Worm (Caenorhabditis elegans): ENCODE measurements around the gene clec-183.
"Not testable (repeated sequence)": the region's sequence is repeated elsewhere in the genome, so short reads cannot be mapped to it uniquely, and the experiment has no call there.

The clec-183 gene

DNA sequence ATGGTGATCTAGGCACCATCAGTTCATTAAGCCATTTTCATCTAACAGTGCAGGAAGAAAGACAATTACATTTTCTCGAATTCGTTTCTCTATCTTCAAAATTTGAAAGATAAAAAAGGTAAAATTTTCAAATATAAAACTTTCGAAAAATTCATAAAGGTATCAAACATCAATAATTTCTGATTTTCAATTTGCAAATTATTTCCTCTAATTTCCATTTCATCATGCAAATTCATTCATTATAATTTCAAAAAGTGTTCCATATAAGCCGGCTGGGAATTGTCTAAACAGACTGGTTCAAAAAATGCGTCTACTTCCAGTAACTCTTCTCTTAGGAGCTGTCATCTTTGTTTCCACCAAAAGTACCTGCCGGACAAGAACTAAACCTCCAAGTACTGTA lies at the start of gene clec-183:
Gene clec-183, plus strand, starts transcription at position 301 of the 400 bp plus-strand sequence.
- TF ChIP-seq unc-62 (GFP tag; optimal IDR thresholded peaks at IDR 0.05) = no peak

DNA sequence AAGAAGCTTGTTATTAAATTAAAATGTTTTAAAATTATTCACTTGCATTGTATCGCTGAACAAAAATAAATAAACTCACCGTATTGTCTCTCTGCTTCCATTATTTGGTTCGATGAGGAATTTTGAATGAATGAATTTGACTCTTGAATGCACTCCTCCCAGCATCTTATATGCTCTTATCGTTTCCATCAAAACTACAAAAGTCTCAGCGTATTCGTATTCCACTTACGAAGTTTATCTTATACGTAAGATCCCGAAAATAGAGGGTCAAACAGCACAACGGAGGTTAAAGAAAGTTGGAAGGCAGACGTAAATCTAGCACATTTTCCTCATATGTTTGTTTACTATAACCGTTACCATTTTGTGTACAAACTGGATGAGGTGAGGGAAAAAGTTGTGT lies 41.5 kb upstream of the clec-183 start, which contains the start of gene nhr-267:
Gene nhr-267, minus strand, starts transcription at position 101 of the 400 bp plus-strand sequence.
- not testable (repeated sequence) for TF ChIP-seq unc-62 (GFP tag; optimal IDR thresholded peaks at IDR 0.05)

DNA sequence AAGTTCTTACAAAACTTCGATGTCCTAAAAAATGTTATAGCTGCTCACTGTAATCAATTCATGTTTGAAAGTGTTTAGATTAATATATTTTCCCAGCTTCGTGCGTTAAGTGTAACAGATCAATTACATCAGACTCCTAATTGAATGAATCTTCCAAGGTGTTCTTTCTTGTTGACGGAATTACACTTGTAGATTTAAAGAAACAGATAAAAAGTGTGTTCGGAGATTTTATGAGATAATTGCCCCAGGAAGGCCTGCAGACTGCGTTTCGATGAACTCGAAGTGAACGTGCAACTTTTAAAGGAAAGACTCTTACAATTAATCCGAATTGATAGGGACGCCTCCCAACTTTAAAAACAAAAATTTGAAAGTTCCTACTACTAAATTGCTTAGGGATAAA lies 38.2 kb upstream of the clec-183 start:
- no peak for TF ChIP-seq unc-62 (GFP tag; optimal IDR thresholded peaks at IDR 0.05)

DNA sequence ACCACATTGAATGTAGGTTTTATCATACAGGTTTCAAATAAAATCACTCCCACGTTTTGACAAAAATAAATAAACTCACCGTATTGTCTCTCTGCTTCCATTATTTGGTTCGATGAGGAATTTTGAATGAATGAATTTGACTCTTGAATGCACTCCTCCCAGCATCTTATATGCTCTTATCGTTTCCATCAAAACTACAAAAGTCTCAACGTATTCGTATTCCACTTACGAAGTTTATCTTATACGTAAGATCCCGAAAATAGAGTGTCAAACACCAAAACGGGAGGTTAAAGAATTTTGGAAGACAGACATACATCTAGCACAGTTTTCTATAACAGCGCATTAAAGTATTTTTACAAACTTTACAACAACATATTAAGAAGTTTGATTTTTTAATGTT lies 34.0 kb upstream of the clec-183 start, which contains the start of gene nhr-264:
Gene nhr-264, minus strand, starts transcription at position 101 of the 400 bp plus-strand sequence.
- TF ChIP-seq unc-62 (GFP tag; optimal IDR thresholded peaks at IDR 0.05) = not testable (repeated sequence)

DNA sequence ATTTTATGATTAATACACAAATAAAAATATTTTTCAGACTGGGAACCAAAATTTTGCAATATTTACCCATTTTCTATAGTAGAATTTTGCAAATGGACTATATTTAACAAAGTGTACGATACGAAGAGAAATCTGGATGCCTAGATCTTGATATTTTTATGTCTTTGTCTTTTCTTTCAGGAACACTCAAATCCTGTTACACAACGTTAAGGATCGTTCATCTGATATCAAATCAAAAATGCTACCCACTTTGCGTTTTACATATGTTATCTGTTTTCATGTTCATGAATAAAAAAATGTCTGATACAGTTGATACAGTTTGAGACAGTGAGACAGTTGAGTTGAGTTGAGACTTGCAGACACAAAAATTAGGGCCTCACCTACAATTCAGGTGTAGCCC lies 31.5 kb upstream of the clec-183 start, which contains the start of gene F49C12.1:
Gene F49C12.1, minus strand, starts transcription at position 70 of the 400 bp plus-strand sequence.
- no peak for TF ChIP-seq unc-62 (GFP tag; optimal IDR thresholded peaks at IDR 0.05)

DNA sequence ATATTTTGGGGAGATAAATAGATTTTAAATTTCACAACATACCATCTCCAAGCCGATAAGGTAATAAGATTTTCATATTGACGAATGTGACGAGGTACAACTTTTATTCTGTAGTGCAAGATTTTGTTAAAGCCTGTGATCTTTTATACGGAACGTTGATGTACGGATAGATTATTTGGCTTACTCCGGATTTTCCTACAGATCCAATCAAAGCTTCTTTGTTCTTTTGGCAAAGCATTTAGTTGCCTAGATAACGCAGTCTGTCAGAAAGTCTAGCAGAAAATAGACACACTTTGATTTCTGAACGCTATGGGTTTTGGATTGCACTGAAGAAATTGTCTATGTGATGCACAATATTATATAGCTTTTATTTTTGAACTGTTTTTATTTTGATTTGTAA lies 28.7 kb upstream of the clec-183 start, which contains the start of gene F49C12.2:
Gene F49C12.2, minus strand, starts transcription at position 101 of the 400 bp plus-strand sequence.
- no peak for TF ChIP-seq unc-62 (GFP tag; optimal IDR thresholded peaks at IDR 0.05)

DNA sequence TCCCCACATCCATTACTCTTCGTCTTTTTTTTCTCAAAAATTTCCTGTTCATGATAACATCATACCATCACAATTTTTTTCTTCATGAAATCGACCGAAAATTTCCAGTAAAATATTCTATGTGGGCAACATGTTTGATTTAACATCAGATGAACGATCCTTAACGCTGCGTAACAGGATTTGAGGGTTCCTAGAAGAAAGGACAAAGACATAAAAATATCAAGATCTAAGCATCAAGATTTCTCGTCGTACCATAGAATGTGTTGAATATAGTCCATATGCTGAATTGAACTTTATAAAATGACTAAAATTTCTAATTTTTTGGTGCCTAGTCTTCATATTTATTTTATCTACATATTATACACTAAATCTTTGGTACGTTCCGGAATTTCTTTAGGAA lies 27.7 kb upstream of the clec-183 start, which contains the start of gene F49C12.3:
Gene F49C12.3, plus strand, starts transcription at position 301 of the 400 bp plus-strand sequence.
- no peak for TF ChIP-seq unc-62 (GFP tag; optimal IDR thresholded peaks at IDR 0.05)

DNA sequence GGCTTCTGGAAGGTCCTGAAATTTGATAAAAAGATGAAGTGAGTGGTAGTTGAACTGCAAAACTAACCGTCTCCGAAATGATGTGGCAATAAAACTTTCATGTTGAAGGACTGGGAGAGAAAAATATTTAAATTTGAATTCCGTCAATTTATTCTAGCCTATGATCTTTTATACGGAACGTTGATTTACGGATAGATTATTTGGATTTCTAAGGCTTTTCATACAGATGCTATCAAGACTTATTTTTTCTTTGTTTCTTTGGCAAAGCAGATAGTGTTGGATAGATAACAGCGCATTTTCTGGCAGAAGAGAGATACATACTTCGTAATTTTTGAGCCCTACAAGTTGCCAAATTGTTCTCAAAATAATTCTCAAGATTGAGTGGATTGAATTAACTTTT lies 23.8 kb upstream of the clec-183 start, which contains the start of gene F49C12.4:
Gene F49C12.4, minus strand, starts transcription at position 101 of the 400 bp plus-strand sequence.
- no peak for TF ChIP-seq unc-62 (GFP tag; optimal IDR thresholded peaks at IDR 0.05)

DNA sequence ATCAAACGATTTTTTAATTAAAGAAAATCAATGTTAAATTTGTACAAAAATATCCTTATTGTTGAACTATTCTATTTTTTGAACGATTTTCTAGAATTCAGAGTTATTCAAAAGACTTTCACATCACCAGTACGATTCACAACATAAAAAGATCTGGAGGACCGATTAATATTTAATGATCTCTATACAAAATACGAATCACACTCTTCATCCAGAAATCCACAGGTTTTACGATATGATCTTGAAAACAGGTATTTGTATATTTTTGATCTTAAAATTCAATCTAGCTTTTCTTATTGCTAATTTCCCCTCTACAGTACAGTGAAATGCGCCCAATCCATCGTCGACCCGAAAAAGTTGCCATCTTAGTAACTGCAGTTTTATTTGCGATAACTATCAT lies 23.2 kb upstream of the clec-183 start, which contains the start of gene F49C12.5:
Gene F49C12.5, plus strand, starts transcription at position 301 of the 400 bp plus-strand sequence.
- TF ChIP-seq unc-62 (GFP tag; optimal IDR thresholded peaks at IDR 0.05) = no peak

DNA sequence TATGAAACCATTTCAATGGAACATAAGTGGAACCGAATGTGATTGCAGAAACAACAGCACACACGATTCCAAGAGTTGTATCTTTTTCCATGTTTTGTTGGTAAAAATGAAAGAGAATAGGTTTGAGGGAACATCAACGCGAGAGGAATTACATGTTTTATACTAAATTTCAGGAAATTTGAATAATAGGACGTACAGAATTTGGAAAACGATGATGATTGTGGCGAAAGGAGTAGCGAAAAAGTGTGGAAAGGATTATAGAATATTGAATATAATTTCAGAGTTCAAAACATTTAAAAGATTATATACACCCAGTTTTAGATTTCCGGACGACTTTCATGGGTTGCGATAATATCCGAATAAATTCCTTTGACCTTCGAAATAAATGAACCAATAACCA lies 18.8 kb upstream of the clec-183 start, which contains the start of gene F49C12.6:
Gene F49C12.6, minus strand, starts transcription at position 101 of the 400 bp plus-strand sequence.
- no peak for TF ChIP-seq unc-62 (GFP tag; optimal IDR thresholded peaks at IDR 0.05)

DNA sequence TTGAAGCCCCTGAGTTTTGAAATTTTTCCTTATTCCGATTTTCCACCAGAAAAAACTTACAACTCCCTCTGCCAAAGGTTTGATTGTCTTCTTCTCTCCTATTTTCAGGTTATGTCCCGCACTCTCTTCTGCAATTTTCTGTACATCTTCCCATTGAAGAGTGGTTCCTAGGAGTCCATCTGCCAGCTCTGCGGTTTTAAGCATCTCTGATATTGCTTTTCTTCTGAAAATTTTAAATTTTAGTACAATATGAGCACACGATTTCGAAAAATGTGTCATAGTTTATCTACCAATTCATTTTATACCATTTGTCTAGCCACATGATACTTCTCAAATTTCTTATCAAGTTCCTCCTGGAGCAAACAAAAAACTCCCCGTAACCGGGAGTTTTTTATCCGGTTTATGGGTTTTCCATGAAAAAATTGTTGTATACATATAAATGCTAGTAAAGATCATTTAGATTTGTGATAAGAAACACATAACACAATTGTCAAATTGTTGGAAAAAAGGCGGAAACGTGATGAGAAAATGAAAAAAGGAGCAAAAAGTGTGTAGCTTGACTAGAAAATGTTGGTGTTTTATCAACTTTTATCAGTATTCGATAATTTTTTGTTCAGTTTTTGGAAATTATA lies 16.8 kb upstream of the clec-183 start:
- no peak for TF ChIP-seq unc-62 (GFP tag; optimal IDR thresholded peaks at IDR 0.05)

DNA sequence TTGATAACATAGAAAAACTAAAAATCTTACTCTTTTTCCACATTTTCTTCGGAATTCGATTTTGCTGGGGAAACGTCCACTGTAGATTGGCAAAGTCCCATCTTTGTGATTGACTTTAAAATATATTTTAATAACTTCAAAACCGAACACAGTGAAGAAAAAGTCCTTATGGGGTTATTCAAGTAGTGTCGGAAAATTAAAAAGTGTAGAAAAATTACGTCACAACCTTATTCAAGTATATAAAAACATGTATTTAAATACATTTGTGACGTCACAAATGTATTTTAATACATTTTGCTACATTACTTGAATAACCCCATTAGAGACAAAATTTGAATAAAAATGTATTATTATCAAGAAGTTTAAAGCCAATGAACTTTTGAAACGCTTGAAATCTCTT lies 15.0 kb upstream of the clec-183 start, which contains the start of gene F49C12.7:
Gene F49C12.7, minus strand, starts transcription at position 101 of the 400 bp plus-strand sequence.
- TF ChIP-seq unc-62 (GFP tag; optimal IDR thresholded peaks at IDR 0.05) = not testable (repeated sequence)

DNA sequence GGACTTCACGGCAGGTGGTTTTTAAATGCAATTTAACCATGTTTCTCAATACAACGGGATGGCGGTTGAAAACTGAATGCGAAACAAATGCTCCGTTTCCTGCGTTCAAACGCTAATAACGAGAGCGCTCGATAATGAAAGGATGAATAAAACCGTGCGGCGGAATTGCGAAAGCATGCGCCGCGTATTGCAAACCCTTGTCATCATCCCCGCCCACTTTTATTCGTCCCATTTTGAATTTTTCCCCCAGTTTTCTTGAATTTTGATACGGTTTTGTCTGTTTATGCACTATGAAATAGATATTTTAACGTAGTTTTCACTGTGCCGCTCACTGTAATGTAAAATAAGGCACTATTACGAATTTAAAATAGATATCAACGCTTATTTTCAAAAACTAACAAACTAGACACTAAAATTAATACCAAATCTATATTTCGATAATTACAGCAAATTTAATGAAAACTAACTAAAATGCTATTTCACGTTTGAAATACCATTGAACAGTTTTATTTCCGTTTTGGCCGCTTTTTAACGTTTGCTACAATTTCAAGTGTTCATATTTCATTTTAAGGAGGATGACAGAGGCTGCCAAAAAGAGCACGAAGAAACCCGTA lies 11.6 kb upstream of the clec-183 start, which contains the start of the genes F49C12.9 and rpn-7:
Gene F49C12.9, minus strand, starts transcription at position 148 of the 614 bp plus-strand sequence.
Gene rpn-7, plus strand, starts transcription at position 564 of the 614 bp plus-strand sequence.
- no peak for TF ChIP-seq unc-62 (GFP tag; optimal IDR thresholded peaks at IDR 0.05)

DNA sequence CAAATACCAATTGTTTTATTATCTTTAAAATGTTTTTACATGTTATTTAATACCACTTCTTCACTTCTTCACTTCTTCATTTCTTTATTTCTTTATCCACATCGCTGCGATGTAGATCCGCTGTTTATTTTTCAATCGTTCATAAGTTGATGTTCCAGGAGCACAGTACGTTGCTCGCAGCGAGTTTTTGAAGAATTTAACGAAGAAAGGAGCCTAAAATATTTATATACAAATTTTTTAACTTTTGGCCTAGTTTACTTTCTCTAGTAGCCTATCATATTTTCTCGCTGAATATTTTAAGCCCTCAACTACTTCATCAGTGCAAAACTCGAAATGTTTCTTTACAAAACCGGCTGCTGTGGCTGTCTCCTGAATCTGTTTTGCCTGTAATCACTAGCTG lies 9.7 kb upstream of the clec-183 start:
- TF ChIP-seq unc-62 (GFP tag; optimal IDR thresholded peaks at IDR 0.05) = no peak

DNA sequence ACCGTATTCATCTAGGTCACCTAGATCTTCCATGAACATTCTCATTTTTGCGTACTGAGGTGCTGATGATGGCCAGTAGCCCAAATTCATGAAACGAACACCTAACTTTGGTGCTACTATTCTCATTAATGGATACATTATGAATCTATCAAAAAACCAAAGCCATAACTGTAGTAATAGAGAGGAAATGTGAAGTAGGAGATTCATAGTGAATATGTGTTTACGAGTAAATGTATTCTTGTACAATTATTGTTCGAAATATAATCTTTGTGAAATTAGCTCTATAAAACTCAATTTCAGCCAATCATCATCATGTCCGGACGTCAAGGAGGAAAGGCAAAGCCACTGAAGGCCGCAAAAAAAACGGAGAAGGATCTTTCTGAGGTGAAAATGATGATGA lies 8.7 kb upstream of the clec-183 start, which contains the start of the genes F49C12.11 and nemt-1:
Gene F49C12.11, plus strand, starts transcription at position 301 of the 400 bp plus-strand sequence.
Gene nemt-1, minus strand, starts transcription at position 360 of the 400 bp plus-strand sequence.
- no peak for TF ChIP-seq unc-62 (GFP tag; optimal IDR thresholded peaks at IDR 0.05)

DNA sequence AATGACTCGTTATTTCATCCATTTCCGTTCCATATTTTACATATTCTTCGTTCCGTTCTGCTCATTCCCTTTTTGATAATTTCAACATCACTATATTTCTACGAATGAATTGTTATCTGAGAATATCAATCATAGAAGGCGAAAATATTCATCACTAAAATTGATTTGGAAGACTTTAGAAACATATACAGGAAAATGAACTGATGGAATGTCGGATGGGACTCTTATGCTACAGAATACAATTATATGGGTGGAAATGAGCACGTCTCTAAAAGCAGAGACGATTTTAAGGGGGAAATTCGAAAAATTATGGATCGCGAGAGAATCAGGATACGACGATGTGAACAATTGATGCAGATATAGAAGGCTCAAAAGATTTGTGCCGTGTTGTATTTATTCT lies 7.8 kb upstream of the clec-183 start:
- TF ChIP-seq unc-62 (GFP tag; optimal IDR thresholded peaks at IDR 0.05) = no peak

Data from whole organism, dauer.